Fruit fly (Drosophila melanogaster) whole organism, embryonic: ENCODE results near the gene nAChRalpha7.

Experiments
- B-H2 ChIP-seq: fragments of 200-800 bp; sonication (Bioruptor generic); optimal IDR thresholded peaks from 2 replicates; lab custom pipeline; 2018; ENCODE audit warnings: missing biosample characterization, mild to moderate bottlenecking, missing genetic modification characterization
- BEAF-32 ChIP-seq: fragments of 200-800 bp; sonication (Bioruptor generic); optimal IDR thresholded peaks from 3 replicates; lab custom pipeline; 2017; ENCODE audit warnings: missing biosample characterization, missing genetic modification characterization, mild to moderate bottlenecking, moderate library complexity, missing genetic modification reagents
- CG10267 ChIP-seq: fragments of 200-800 bp; sonication (Bioruptor generic); optimal IDR thresholded peaks from 2 replicates; lab custom pipeline; 2018; ENCODE audit warnings: missing biosample characterization, mild to moderate bottlenecking, missing genetic modification characterization, moderate library complexity
- CG10462 ChIP-seq: fragments of 200-800 bp; sonication (Bioruptor generic); optimal IDR thresholded peaks from 2 replicates; lab custom pipeline; 2016; ENCODE audit warnings: missing biosample characterization, missing genetic modification characterization
- CG10543 ChIP-seq: fragments of 200-800 bp; sonication (Bioruptor generic); optimal IDR thresholded peaks from 3 replicates; lab custom pipeline; 2017; ENCODE audit warnings: missing biosample characterization, mild to moderate bottlenecking, missing genetic modification characterization, moderate library complexity
- CG15514 ChIP-seq: fragments of 200-800 bp; sonication (Bioruptor generic); optimal IDR thresholded peaks from 3 replicates; lab custom pipeline; 2017; ENCODE audit warnings: missing biosample characterization, missing genetic modification characterization, mild to moderate bottlenecking, moderate library complexity, missing genetic modification reagents
- CG1603 ChIP-seq: fragments of 200-800 bp; sonication (Bioruptor generic); optimal IDR thresholded peaks from 2 replicates; lab custom pipeline; 2019; ENCODE audit warnings: missing biosample characterization, mild to moderate bottlenecking, missing genetic modification characterization, moderate library complexity
- CG17361 ChIP-seq: fragments of 200-800 bp; sonication (Bioruptor generic); IDR thresholded peaks from 3 replicates; pipeline ENCODE4 v1.3.6; 2022; ENCODE audit warnings: missing biosample characterization, missing genetic modification characterization
- CG18011 ChIP-seq: fragments of 200-800 bp; sonication (Bioruptor generic); optimal IDR thresholded peaks from 2 replicates; lab custom pipeline; 2017; ENCODE audit warnings: missing biosample characterization, missing genetic modification characterization, mild to moderate bottlenecking, moderate library complexity, missing genotype
- CG2116 ChIP-seq: fragments of 200-800 bp; sonication (Bioruptor generic); optimal IDR thresholded peaks from 3 replicates; lab custom pipeline; 2018; ENCODE audit warnings: missing biosample characterization, mild to moderate bottlenecking, missing genetic modification characterization
- CG2202 ChIP-seq: fragments of 200-800 bp; sonication (Bioruptor generic); optimal IDR thresholded peaks from 2 replicates; lab custom pipeline; 2018; ENCODE audit warnings: missing biosample characterization, mild to moderate bottlenecking, missing genetic modification characterization
- CG31224 ChIP-seq: fragments of 200-800 bp; sonication (Bioruptor generic); IDR thresholded peaks from 2 replicates; pipeline ENCODE4 v1.3.6; 2022; ENCODE audit warnings: missing biosample characterization, missing genetic modification characterization
- CG6854 ChIP-seq: fragments of 200-800 bp; sonication (Bioruptor generic); optimal IDR thresholded peaks from 3 replicates; lab custom pipeline; 2017; ENCODE audit warnings: missing biosample characterization, mild to moderate bottlenecking, missing genetic modification characterization
- CG7556 ChIP-seq: fragments of 200-800 bp; sonication (Bioruptor generic); optimal IDR thresholded peaks from 2 replicates; lab custom pipeline; 2017; ENCODE audit warnings: missing biosample characterization, mild to moderate bottlenecking, missing genetic modification characterization
- CG8290 ChIP-seq, 3 experiments: fragments of 200-800 bp; sonication (Bioruptor generic); optimal IDR thresholded peaks; 2 replicates each; lab custom pipeline; 2016 to 2019; ENCODE audit warnings: missing biosample characterization in 3 of 3, missing genetic modification characterization in 3 of 3, mild to moderate bottlenecking in 2 of 3, moderate library complexity in 1 of 3
- CG8359 ChIP-seq: fragments of 200-800 bp; sonication (Bioruptor generic); optimal IDR thresholded peaks from 2 replicates; lab custom pipeline; 2017; ENCODE audit warnings: missing biosample characterization, mild to moderate bottlenecking, missing genetic modification characterization, borderline replicate concordance
- CTCF ChIP-seq: fragments of 200-800 bp; sonication (Bioruptor generic); optimal IDR thresholded peaks from 2 replicates; lab custom pipeline; 2017; ENCODE audit warnings: missing biosample characterization, mild to moderate bottlenecking, missing genetic modification characterization, moderate library complexity
- Ets65A ChIP-seq: fragments of 200-800 bp; sonication (Bioruptor generic); peaks from one replicate; lab custom pipeline; 2016; ENCODE audit warnings: missing biosample characterization, missing genetic modification characterization
- HmgZ ChIP-seq: fragments of 200-800 bp; sonication (Bioruptor generic); optimal IDR thresholded peaks from 2 replicates; lab custom pipeline; 2018; ENCODE audit warnings: missing biosample characterization, mild to moderate bottlenecking, missing genetic modification characterization
- Hmr ChIP-seq: fragments of 200-800 bp; sonication (Bioruptor generic); optimal IDR thresholded peaks from 3 replicates; lab custom pipeline; 2017; ENCODE audit warnings: mild to moderate bottlenecking, missing biosample characterization, missing genetic modification reagents, missing genetic modification characterization
- Lhr ChIP-seq: fragments of 200-800 bp; sonication (Bioruptor generic); optimal IDR thresholded peaks from 3 replicates; lab custom pipeline; 2017; ENCODE audit warnings: mild to moderate bottlenecking, missing biosample characterization, missing genetic modification reagents, missing genetic modification characterization
- Myb ChIP-seq: fragments of 200-800 bp; sonication (Bioruptor generic); optimal IDR thresholded peaks from 2 replicates; lab custom pipeline; 2016; ENCODE audit warnings: missing biosample characterization, missing genetic modification characterization
- Nf-YB ChIP-seq: fragments of 200-800 bp; sonication (Bioruptor generic); optimal IDR thresholded peaks from 3 replicates; lab custom pipeline; 2019; ENCODE audit warnings: missing biosample characterization, mild to moderate bottlenecking, missing genetic modification characterization, moderate library complexity
- Tbp ChIP-seq: fragments of >200 bp; optimal IDR thresholded peaks from 2 replicates; lab custom pipeline; 2018; ENCODE audit warnings: missing biosample characterization, missing genetic modification characterization
- ash1 ChIP-seq: fragments of 200-800 bp; sonication (Bioruptor generic); optimal IDR thresholded peaks from 2 replicates; lab custom pipeline; 2018; ENCODE audit warnings: missing biosample characterization, mild to moderate bottlenecking, missing genetic modification characterization
- ato ChIP-seq: fragments of 200-800 bp; sonication (Bioruptor generic); IDR thresholded peaks from 2 replicates; pipeline ENCODE4 v1.3.6; 2022; ENCODE audit warnings: missing biosample characterization, missing genetic modification characterization; ENCODE audit not compliant: partially characterized antibody
- bowl ChIP-seq: fragments of 200-800 bp; sonication (Bioruptor generic); IDR thresholded peaks from 2 replicates; pipeline ENCODE4 v1.3.6; 2022; ENCODE audit warnings: missing biosample characterization, missing genetic modification characterization
- cad ChIP-seq: fragments of >200 bp; optimal IDR thresholded peaks from 2 replicates; lab custom pipeline; 2017; ENCODE audit warnings: missing biosample characterization, missing genetic modification characterization
- cas ChIP-seq: fragments of 200-800 bp; sonication (Bioruptor generic); IDR thresholded peaks from 2 replicates; pipeline ENCODE4 v1.3.6; 2022; ENCODE audit warnings: missing biosample characterization, missing genetic modification characterization
- da ChIP-seq: fragments of 200-800 bp; sonication (Bioruptor generic); optimal IDR thresholded peaks from 2 replicates; lab custom pipeline; 2016; ENCODE audit warnings: missing biosample characterization, missing genetic modification characterization
- disco-r ChIP-seq: fragments of 200-800 bp; sonication (Bioruptor generic); optimal IDR thresholded peaks from 2 replicates; lab custom pipeline; 2016; ENCODE audit warnings: missing biosample characterization, missing genetic modification characterization
- ewg ChIP-seq: fragments of 200-800 bp; sonication (Bioruptor generic); optimal IDR thresholded peaks from 3 replicates; lab custom pipeline; 2017; ENCODE audit warnings: mild to moderate bottlenecking, missing biosample characterization, missing genetic modification reagents, missing genetic modification characterization
- fd64A ChIP-seq: fragments of 200-800 bp; sonication (Bioruptor generic); optimal IDR thresholded peaks from 3 replicates; lab custom pipeline; 2018; ENCODE audit warnings: missing biosample characterization, mild to moderate bottlenecking, missing genetic modification characterization
- ftz-f1 ChIP-seq: fragments of 200-800 bp; sonication (Bioruptor generic); optimal IDR thresholded peaks from 2 replicates; lab custom pipeline; 2016; ENCODE audit warnings: missing biosample characterization, missing genetic modification characterization
- gfzf ChIP-seq: fragments of 200-800 bp; sonication (Bioruptor generic); optimal IDR thresholded peaks from 2 replicates; lab custom pipeline; 2016; ENCODE audit warnings: missing biosample characterization, mild to moderate bottlenecking, missing genetic modification characterization, moderate library complexity
- gsb-n ChIP-seq: fragments of 200-800 bp; sonication (Bioruptor generic); optimal IDR thresholded peaks from 3 replicates; lab custom pipeline; 2018; ENCODE audit warnings: missing biosample characterization, mild to moderate bottlenecking, missing genetic modification characterization
- jigr1 ChIP-seq: fragments of 200-800 bp; sonication (Bioruptor generic); IDR thresholded peaks from 3 replicates; pipeline ENCODE4 v1.3.6; 2022; ENCODE audit warnings: missing biosample characterization, missing genetic modification characterization
- kay ChIP-seq: fragments of 200-800 bp; sonication (Bioruptor generic); optimal IDR thresholded peaks from 2 replicates; lab custom pipeline; 2016; ENCODE audit warnings: missing biosample characterization, missing genetic modification characterization
- nerfin-1 ChIP-seq: fragments of 200-800 bp; sonication (Bioruptor generic); optimal IDR thresholded peaks from 3 replicates; lab custom pipeline; 2019; ENCODE audit warnings: missing biosample characterization, mild to moderate bottlenecking, missing genetic modification characterization, moderate library complexity
- pita ChIP-seq: fragments of 200-800 bp; sonication (Bioruptor generic); optimal IDR thresholded peaks from 2 replicates; lab custom pipeline; 2017; ENCODE audit warnings: missing biosample characterization, mild to moderate bottlenecking, missing genetic modification characterization
- sc ChIP-seq, 3 experiments: fragments of >200 bp in 2 of 3; fragments of 200-800 bp in 1 of 3; sonication (Bioruptor generic) in 1 of 3; optimal IDR thresholded peaks; 2 replicates in 2 of 3; 3 replicates in 1 of 3; lab custom pipeline; 2017; ENCODE audit warnings: mild to moderate bottlenecking in 1 of 3, missing biosample characterization in 1 of 3, missing genetic modification characterization in 1 of 3, missing genetic modification reagents in 1 of 3
- ssp ChIP-seq: fragments of 200-800 bp; sonication (Bioruptor generic); IDR thresholded peaks from 2 replicates; pipeline ENCODE4 v1.3.6; 2022; ENCODE audit warnings: missing biosample characterization, missing genetic modification characterization
- stwl ChIP-seq: fragments of 200-800 bp; sonication (Bioruptor generic); optimal IDR thresholded peaks from 3 replicates; lab custom pipeline; 2018; ENCODE audit warnings: missing biosample characterization, mild to moderate bottlenecking, missing genetic modification characterization, moderate library complexity
- tin ChIP-seq: fragments of 200-800 bp; sonication (Bioruptor generic); optimal IDR thresholded peaks from 3 replicates; lab custom pipeline; 2016; ENCODE audit warnings: missing biosample characterization, missing genetic modification characterization
- trem ChIP-seq: fragments of 200-800 bp; optimal IDR thresholded peaks from 3 replicates; lab custom pipeline; 2019; ENCODE audit warnings: missing biosample characterization, mild to moderate bottlenecking, missing genetic modification characterization, moderate library complexity
- tx ChIP-seq: fragments of 200-800 bp; sonication (Bioruptor generic); optimal IDR thresholded peaks from 2 replicates; lab custom pipeline; 2016; ENCODE audit warnings: missing biosample characterization, missing genetic modification characterization
- wdn ChIP-seq: fragments of 200-800 bp; sonication (Bioruptor generic); IDR thresholded peaks from 2 replicates; pipeline ENCODE4 v1.3.6; 2022; ENCODE audit warnings: missing biosample characterization, missing genetic modification characterization
- z ChIP-seq: fragments of 200-800 bp; sonication (Bioruptor generic); IDR thresholded peaks from 3 replicates; pipeline ENCODE4 v1.3.6; 2022; ENCODE audit warnings: missing biosample characterization, missing genetic modification characterization
- zf30C ChIP-seq: fragments of 200-800 bp; sonication (Bioruptor generic); optimal IDR thresholded peaks from 3 replicates; lab custom pipeline; 2018; ENCODE audit warnings: missing biosample characterization, mild to moderate bottlenecking, missing genetic modification characterization
- zfh1 ChIP-seq: fragments of 200-800 bp; sonication (Bioruptor generic); IDR thresholded peaks from 3 replicates; pipeline ENCODE4 v1.3.6; 2022; ENCODE audit warnings: missing biosample characterization, missing genetic modification characterization

Gene nAChRalpha7

DNA sequence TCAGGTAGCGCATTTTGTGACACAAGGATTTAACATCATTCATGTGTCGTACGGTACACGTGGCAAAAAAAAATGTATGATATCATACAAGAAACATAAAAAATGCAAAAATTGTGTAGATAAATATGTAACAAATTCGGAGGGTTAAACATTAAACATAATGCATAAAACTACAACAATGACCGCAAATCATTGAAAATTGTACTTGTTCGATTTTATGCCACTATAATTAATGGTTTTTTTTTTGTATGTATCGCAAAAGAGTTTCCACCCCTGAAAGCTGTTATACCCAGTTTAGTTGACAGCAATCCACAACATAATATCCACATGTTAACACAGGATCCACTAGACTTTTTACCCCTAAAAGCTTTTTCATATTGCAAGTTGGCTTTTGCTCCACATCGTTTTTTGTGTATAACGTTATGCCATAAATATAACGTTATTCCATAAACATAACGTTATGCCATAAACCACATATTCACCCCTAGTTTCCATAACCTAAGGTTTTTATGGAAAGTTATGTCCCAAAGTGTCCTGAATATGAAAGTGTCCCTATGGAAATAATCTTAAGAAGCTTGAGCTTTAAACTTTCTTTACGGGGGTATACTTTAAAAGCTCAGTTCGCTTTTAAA lies 704 bp upstream of the nAChRalpha7 start (continued):
- TF ChIP-seq tin (GFP tag; lab: Kevin White, UChicago) (no peak), nerfin-1 (tag; lab: Kevin White, UChicago) (no peak), gsb-n (tag; lab: Kevin White, UChicago) (no peak), z (no peak), ftz-f1 (GFP tag; lab: Kevin White, UChicago) (no peak), kay (GFP tag; lab: Kevin White, UChicago) (no peak), CG6854 (GFP tag; lab: Kevin White, UChicago) (no peak), fd64A (no peak), CG10543 (no peak), ewg (GFP tag; lab: Kevin White, UChicago) (peak; percentile 18), CG2202 (tag; lab: Kevin White, UChicago) (no peak), CG18011 (GFP tag; lab: Kevin White, UChicago) (no peak), zfh1 (GFP tag; lab: Robert Waterston, UW) (no peak), cas (GFP tag; lab: Robert Waterston, UW) (no peak), CG7556 (GFP tag; lab: Kevin White, UChicago) (peak; percentile 64), Myb (no peak), tx (GFP tag; lab: Kevin White, UChicago) (peak; percentile 44), jigr1 (no peak), ssp (GFP tag; lab: Robert Waterston, UW) (no peak), CG10462 (GFP tag; lab: Kevin White, UChicago) (no peak), sc (optimal IDR thresholded peaks at IDR 0.05; lab: Kevin White, UChicago) (no peak), sc (GFP tag; optimal IDR thresholded peaks at IDR 0.05; lab: Kevin White, UChicago) (no peak), disco-r (peak; percentile 4), B-H2 (GFP tag; lab: Kevin White, UChicago) (no peak), ato (GFP tag; lab: Robert Waterston, UW) (no peak), da (no peak), CG8359 (no peak), bowl (GFP tag; lab: Robert Waterston, UW) (no peak)

DNA sequence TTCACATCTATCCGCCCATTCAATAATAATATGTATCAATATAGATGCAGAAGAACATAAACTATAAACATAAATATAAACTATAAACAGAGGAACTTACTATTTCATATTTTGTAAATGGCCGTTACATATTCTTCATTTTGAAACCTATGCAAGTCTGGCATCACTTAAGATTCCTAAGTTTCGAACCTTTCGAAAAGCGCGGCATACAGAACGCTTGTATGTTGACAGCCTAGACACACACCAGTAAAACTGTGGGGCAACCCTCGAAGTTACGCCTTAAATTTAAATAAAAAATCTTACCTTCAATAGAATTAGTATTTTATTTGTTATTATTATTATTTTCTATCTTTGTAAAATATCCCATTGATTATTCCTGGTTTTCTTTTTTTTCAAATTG lies 21.5 kb downstream of the nAChRalpha7 start:
- TF ChIP-seq Ets65A (GFP tag; lab: Kevin White, UChicago) (peak; percentile 23), CG8290 (GFP tag; optimal IDR thresholded peaks at IDR 0.05; lab: Kevin White, UChicago) (no peak), CG8290 (tag; optimal IDR thresholded peaks at IDR 0.05; lab: Kevin White, UChicago) (peak in 1 of 2 experiments; percentile 20), CG31224 (GFP tag; lab: Robert Waterston, UW) (no peak), Hmr (GFP tag; lab: Kevin White, UChicago) (peak; percentile 42), cad (peak; percentile 8), stwl (tag; lab: Kevin White, UChicago) (peak; percentile 42), CG2116 (GFP tag; lab: Kevin White, UChicago) (peak; percentile 37), CG17361 (GFP tag; lab: Robert Waterston, UW) (0 out of 3 replicates have a peak, but pooled peaks have one; percentile 29), CTCF (GFP tag; lab: Kevin White, UChicago) (peak; percentile 83), zf30C (GFP tag; lab: Kevin White, UChicago) (peak; percentile 14), wdn (no peak), Lhr (GFP tag; lab: Kevin White, UChicago) (peak; percentile 75), HmgZ (peak; percentile 37), Tbp (no peak), trem (tag; lab: Kevin White, UChicago) (peak; percentile 47), CG10267 (tag; lab: Kevin White, UChicago) (peak; percentile 15), pita (GFP tag; lab: Kevin White, UChicago) (peak; percentile 79), gfzf (GFP tag; lab: Kevin White, UChicago) (peak; percentile 40), CG1603 (tag; lab: Kevin White, UChicago) (peak; percentile 30), CG15514 (GFP tag; lab: Kevin White, UChicago) (peak; percentile 3), BEAF-32 (GFP tag; lab: Kevin White, UChicago) (peak; percentile 14), Nf-YB (GFP tag; lab: Kevin White, UChicago) (no peak), Myb (peak; percentile 97), ash1 (GFP tag; lab: Kevin White, UChicago) (no peak)
